Worm (Caenorhabditis elegans) whole organism, L1 larva: Measurements from ENCODE around the gene cacn-1.

ENCODE experiments used
- elt-3 ChIP-seq, 6 experiments: fragments of 150-350 bp in 1 of 6; sonication (generic microtip); optimal IDR thresholded peaks; 2 replicates each; lab custom pipeline; 2017 to 2018; ENCODE audit warnings: missing biosample characterization in 6 of 6, missing genetic modification characterization in 6 of 6, inconsistent platforms in 1 of 6
- lin-13 ChIP-seq: fragments of 150-350 bp; optimal IDR thresholded peaks from 2 replicates; lab custom pipeline; 2014; ENCODE audit warnings: missing biosample characterization, missing genetic modification reagents, missing genetic modification characterization
- lin-15B ChIP-seq: fragments of 150-350 bp; sonication (generic microtip); optimal IDR thresholded peaks from 3 replicates; lab custom pipeline; 2014; ENCODE audit warnings: missing biosample characterization, missing genetic modification characterization
- lsy-2 ChIP-seq, 2 experiments: fragments of 150-350 bp; optimal IDR thresholded peaks; 2 replicates each; lab custom pipeline; 2014; ENCODE audit warnings: missing biosample characterization in 2 of 2, missing genetic modification characterization in 2 of 2
- nhr-11 ChIP-seq: fragments of 150-350 bp; optimal IDR thresholded peaks from 2 replicates; lab custom pipeline; 2014; ENCODE audit warnings: missing biosample characterization, missing genetic modification characterization
- nhr-12 ChIP-seq: sonication (generic microtip); optimal IDR thresholded peaks from 2 replicates; lab custom pipeline; 2017; ENCODE audit warnings: missing biosample characterization, missing genetic modification characterization
- nhr-90 ChIP-seq: sonication (generic microtip); optimal IDR thresholded peaks from 2 replicates; lab custom pipeline; 2016; ENCODE audit warnings: mild to moderate bottlenecking, missing genetic modification characterization, missing compliant biosample characterization; ENCODE audit not compliant: poor library complexity
- skn-1 ChIP-seq: fragments of 150-350 bp; optimal IDR thresholded peaks from 2 replicates; lab custom pipeline; 2014; ENCODE audit warnings: missing biosample characterization, missing genetic modification characterization
- unc-130 ChIP-seq: fragments of 150-350 bp; optimal IDR thresholded peaks from 2 replicates; lab custom pipeline; 2017; ENCODE audit warnings: missing biosample characterization, missing genetic modification characterization, inconsistent platforms
- unc-62 ChIP-seq: fragments of 150-350 bp; optimal IDR thresholded peaks from 2 replicates; lab custom pipeline; 2014; ENCODE audit warnings: missing biosample characterization, missing genetic modification reagents, missing genetic modification characterization
- unc-98 ChIP-seq: fragments of 200-800 bp; sonication (Bioruptor generic); IDR thresholded peaks from 2 replicates; pipeline ENCODE4 v1.3.6; 2022; ENCODE audit warnings: missing genetic modification characterization, missing compliant biosample characterization

DNA sequence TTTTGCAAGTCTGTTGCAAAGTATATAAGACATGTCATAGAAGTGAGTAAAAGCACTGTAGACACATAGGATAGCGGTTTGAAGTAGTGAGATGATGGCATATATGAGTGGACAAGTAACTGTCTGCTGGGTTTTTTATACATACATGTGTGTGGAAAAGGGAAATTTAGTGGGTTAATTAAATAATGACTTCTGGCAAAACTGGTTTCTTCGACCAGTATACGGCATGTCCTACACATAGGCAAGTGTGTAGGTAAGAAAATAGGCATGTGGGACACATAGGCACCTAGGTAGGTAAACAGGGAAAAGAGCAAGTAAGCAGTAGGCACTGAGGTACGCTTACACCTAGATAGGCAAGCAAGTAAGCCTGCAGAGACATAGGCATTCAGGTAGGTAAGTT lies 47.4 kb downstream of the cacn-1 start, which contains the start of gene col-87:
- TF ChIP-seq unc-98 (GFP tag; lab: Robert Waterston, UW), result no peak
- no peak for TF ChIP-seq lin-15B (tag; lab: Kevin White, UChicago)
- TF ChIP-seq lsy-2 (tag; optimal IDR thresholded peaks at IDR 0.05; lab: Kevin White, UChicago), result no peak
- TF ChIP-seq lin-13 (GFP tag; lab: Kevin White, UChicago), result no peak
- no peak for TF ChIP-seq skn-1 (tag; lab: Kevin White, UChicago)
- no peak for TF ChIP-seq nhr-90 (tag; lab: Kevin White, UChicago)
- TF ChIP-seq nhr-11 (tag; lab: Kevin White, UChicago), result no peak
- TF ChIP-seq nhr-12 (tag; lab: Kevin White, UChicago), result no peak
- no peak for TF ChIP-seq elt-3 (tag; optimal IDR thresholded peaks at IDR 0.05; lab: Kevin White, UChicago)
- TF ChIP-seq unc-62, result no peak
- TF ChIP-seq unc-130 (tag; lab: Kevin White, UChicago), result no peak
